Fruit fly (Drosophila melanogaster): Measurements from ENCODE around the gene CG10621.

Gene CG10621

dm6 chr2L:18987078-18987895 is 33.1 kb upstream of the CG10621 start, which contains the start of the genes Swip-1 and EMC5 (continued):
- TF ChIP-seq dsx (GFP tag; optimal IDR thresholded peaks at IDR 0.05; ENCODE audit: poor library complexity, severe bottlenecking) (peak; percentile 16), CG6163 (GFP tag; IDR thresholded peaks at IDR 0.05) (peak; percentile 61; the same call in 2 of the 3 replicates), vri (GFP tag; optimal IDR thresholded peaks at IDR 0.05) (peak; percentile 27), Met (GFP tag; optimal IDR thresholded peaks at IDR 0.05) (peak; percentile 13), CG11902 (GFP tag; optimal IDR thresholded peaks at IDR 0.05) (peak; percentile 51)

- no peak for TF ChIP-seq CG6276 (GFP tag; optimal IDR thresholded peaks at IDR 0.05)
- TF ChIP-seq CG32006 (GFP tag; optimal IDR thresholded peaks at IDR 0.05): no peak
- no peak for TF ChIP-seq achi (GFP tag; optimal IDR thresholded peaks at IDR 0.05)
- TF ChIP-seq Met (GFP tag; optimal IDR thresholded peaks at IDR 0.05): no peak
- no peak for TF ChIP-seq cyc (GFP tag; optimal IDR thresholded peaks at IDR 0.05)
- TF ChIP-seq CG9139 (GFP tag; optimal IDR thresholded peaks at IDR 0.05): no peak
- TF ChIP-seq CG11902 (GFP tag; optimal IDR thresholded peaks at IDR 0.05): no peak
- TF ChIP-seq CG16779 (tag; optimal IDR thresholded peaks at IDR 0.05): no peak
- no peak for TF ChIP-seq dac (GFP tag; optimal IDR thresholded peaks at IDR 0.05)
- TF ChIP-seq Ets21C (GFP tag; optimal IDR thresholded peaks at IDR 0.05): no peak
- TF ChIP-seq Ets96B (tag; optimal IDR thresholded peaks at IDR 0.05): no peak
These were observed 31.9 kb upstream of the CG10621 start for dm6 chr2L:18986125-18986498.

dm6 chr2L:18985201-18986124 is 31.2 kb upstream of the CG10621 start:
- TF ChIP-seq Eip93F (GFP tag; optimal IDR thresholded peaks at IDR 0.05): no peak
- peak; percentile 21 for TF ChIP-seq achi (GFP tag; optimal IDR thresholded peaks at IDR 0.05)
- TF ChIP-seq pdm3 (GFP tag; optimal IDR thresholded peaks at IDR 0.05): no peak
- no peak for TF ChIP-seq CG6276 (GFP tag; optimal IDR thresholded peaks at IDR 0.05)
- peak; percentile 42 for TF ChIP-seq CG32006 (GFP tag; optimal IDR thresholded peaks at IDR 0.05)
- peak; percentile 67 for TF ChIP-seq Eip78C (GFP tag)
- no peak for TF ChIP-seq Eip75B (GFP tag; optimal IDR thresholded peaks at IDR 0.05)
- no peak for TF ChIP-seq Sox102F (GFP tag; optimal IDR thresholded peaks at IDR 0.05)
- no peak for TF ChIP-seq CG11762 (GFP tag; optimal IDR thresholded peaks at IDR 0.05; ENCODE audit: insufficient read depth)
- TF ChIP-seq eg (GFP tag; IDR thresholded peaks at IDR 0.05): no peak
- TF ChIP-seq CG6854 (GFP tag; optimal IDR thresholded peaks at IDR 0.05): no peak
- TF ChIP-seq Sox14 (GFP tag; optimal IDR thresholded peaks at IDR 0.05): peak; percentile 17
- no peak for TF ChIP-seq Lpt (GFP tag; optimal IDR thresholded peaks at IDR 0.05)
- TF ChIP-seq CG6792 (GFP tag; optimal IDR thresholded peaks at IDR 0.05): peak; percentile 1
- TF ChIP-seq fkh (GFP tag; optimal IDR thresholded peaks at IDR 0.05): no peak
- TF ChIP-seq CG10631 (GFP tag; optimal IDR thresholded peaks at IDR 0.05): no peak
- TF ChIP-seq CG4318 (GFP tag; optimal IDR thresholded peaks at IDR 0.05): no peak
- no peak for TF ChIP-seq Met (GFP tag; optimal IDR thresholded peaks at IDR 0.05)
- TF ChIP-seq Hr38 (GFP tag; optimal IDR thresholded peaks at IDR 0.05): no peak
- peak; percentile 26; the same call in 1 of the 3 replicates for TF ChIP-seq CG8119 (GFP tag; IDR thresholded peaks at IDR 0.05)
- TF ChIP-seq Smox (GFP tag; optimal IDR thresholded peaks at IDR 0.05): no peak
- TF ChIP-seq CG16779 (tag; optimal IDR thresholded peaks at IDR 0.05): no peak
- peak; percentile 5 for TF ChIP-seq topi (GFP tag; optimal IDR thresholded peaks at IDR 0.05)
- TF ChIP-seq Sox15 (GFP tag; optimal IDR thresholded peaks at IDR 0.05): no peak
- peak; percentile 35 for TF ChIP-seq Hr39 (GFP tag; optimal IDR thresholded peaks at IDR 0.05)
- peak; percentile 1 for TF ChIP-seq OdsH (GFP tag; optimal IDR thresholded peaks at IDR 0.05)
- no peak for TF ChIP-seq Blimp-1 (GFP tag; optimal IDR thresholded peaks at IDR 0.05)
- TF ChIP-seq fd59A (GFP tag; optimal IDR thresholded peaks at IDR 0.05): no peak
- no peak for TF ChIP-seq lz (GFP tag; optimal IDR thresholded peaks at IDR 0.05)
- no peak for TF ChIP-seq CG11294 (GFP tag; IDR thresholded peaks at IDR 0.05)
- no peak for TF ChIP-seq net (GFP tag; optimal IDR thresholded peaks at IDR 0.05)
- TF ChIP-seq Ets96B (tag; optimal IDR thresholded peaks at IDR 0.05): no peak
- no peak for TF ChIP-seq CG11902 (GFP tag; optimal IDR thresholded peaks at IDR 0.05)
- no peak for TF ChIP-seq CG3919 (GFP tag; optimal IDR thresholded peaks at IDR 0.05)
- no peak for TF ChIP-seq dsx (GFP tag; optimal IDR thresholded peaks at IDR 0.05; ENCODE audit: poor library complexity, severe bottlenecking)
- TF ChIP-seq dac (GFP tag; optimal IDR thresholded peaks at IDR 0.05): no peak
- no peak for TF ChIP-seq spab (GFP tag; optimal IDR thresholded peaks at IDR 0.05)
- TF ChIP-seq Hr4 (GFP tag; optimal IDR thresholded peaks at IDR 0.05): peak; percentile 35
